Worm (Caenorhabditis elegans): ENCODE results near the gene sre-34.

ce11 chrII:12480811-12481210 is 30.9 kb downstream of the sre-34 start, which contains the start of gene arrd-9:
- no peak for TF ChIP-seq grh-1 (GFP tag; IDR thresholded peaks at IDR 0.05)
- TF ChIP-seq pqm-1 (tag; optimal IDR thresholded peaks at IDR 0.05): no peak
- no peak for TF ChIP-seq lin-14 (GFP tag; optimal IDR thresholded peaks at IDR 0.05)
- no peak for TF ChIP-seq egl-13 (tag; optimal IDR thresholded peaks at IDR 0.05)
- TF ChIP-seq swsn-7 (tag; optimal IDR thresholded peaks at IDR 0.05): no peak
- TF ChIP-seq aly-2 (tag; optimal IDR thresholded peaks at IDR 0.05): no peak

Data from whole organism, L1 larva.